Fruit fly (Drosophila melanogaster) whole organism, prepupa: Measurements from ENCODE around the gene CG12012.

ENCODE experiments used
- Blimp-1 ChIP-seq: fragments of 200-800 bp; sonication (Bioruptor generic); optimal IDR thresholded peaks from 3 replicates; lab custom pipeline; 2017; ENCODE audit warnings: missing biosample characterization, missing genetic modification characterization, mild to moderate bottlenecking, moderate library complexity, missing genetic modification reagents
- CG10631 ChIP-seq: fragments of 200-800 bp; sonication (Bioruptor generic); optimal IDR thresholded peaks from 2 replicates; lab custom pipeline; 2016; ENCODE audit warnings: missing biosample characterization, missing genetic modification characterization
- CG11294 ChIP-seq: fragments of 200-800 bp; sonication (Bioruptor generic); IDR thresholded peaks from 2 replicates; pipeline ENCODE4 v1.3.6; 2022; ENCODE audit warnings: missing biosample characterization, missing genetic modification characterization
- CG11762 ChIP-seq: fragments of 200-800 bp; sonication (Bioruptor generic); optimal IDR thresholded peaks from 3 replicates; lab custom pipeline; 2016; ENCODE audit warnings: missing biosample characterization, missing genetic modification characterization; ENCODE audit not compliant: insufficient read depth
- CG11902 ChIP-seq: fragments of 200-800 bp; sonication (Bioruptor generic); optimal IDR thresholded peaks from 3 replicates; lab custom pipeline; 2016; ENCODE audit warnings: missing biosample characterization, missing genetic modification characterization
- CG15336 ChIP-seq: fragments of 200-800 bp; sonication (Bioruptor generic); IDR thresholded peaks from 2 replicates; pipeline ENCODE4 v1.3.6; 2022; ENCODE audit warnings: missing biosample characterization, missing genetic modification characterization
- CG1621 ChIP-seq: fragments of 200-800 bp; sonication (Bioruptor generic); optimal IDR thresholded peaks from 3 replicates; lab custom pipeline; 2018; ENCODE audit warnings: missing biosample characterization, mild to moderate bottlenecking, missing genetic modification characterization
- CG16779 ChIP-seq: fragments of 200-800 bp; sonication (Bioruptor generic); optimal IDR thresholded peaks from 3 replicates; lab custom pipeline; 2017; ENCODE audit warnings: missing biosample characterization, mild to moderate bottlenecking, missing genetic modification characterization
- CG3032 ChIP-seq: fragments of 200-800 bp; optimal IDR thresholded peaks from 2 replicates; lab custom pipeline; 2019; ENCODE audit warnings: missing biosample characterization, mild to moderate bottlenecking, missing genetic modification characterization, moderate library complexity
- CG32006 ChIP-seq: fragments of 200-800 bp; sonication (Bioruptor generic); optimal IDR thresholded peaks from 3 replicates; lab custom pipeline; 2017; ENCODE audit warnings: missing biosample characterization, mild to moderate bottlenecking, missing genetic modification characterization
- CG34406 ChIP-seq: fragments of 200-800 bp; sonication (Bioruptor generic); optimal IDR thresholded peaks from 3 replicates; lab custom pipeline; 2016; ENCODE audit warnings: missing biosample characterization, missing genetic modification characterization
- CG3919 ChIP-seq: fragments of 200-800 bp; sonication (Bioruptor generic); optimal IDR thresholded peaks from 3 replicates; lab custom pipeline; 2016; ENCODE audit warnings: missing biosample characterization, missing genetic modification characterization
- CG4318 ChIP-seq: fragments of 200-800 bp; sonication (Bioruptor generic); optimal IDR thresholded peaks from 3 replicates; lab custom pipeline; 2017; ENCODE audit warnings: missing biosample characterization, mild to moderate bottlenecking, missing genetic modification characterization
- CG6163 ChIP-seq: fragments of 200-800 bp; sonication (Bioruptor generic); IDR thresholded peaks from 3 replicates; pipeline ENCODE4 v1.3.6; 2022; ENCODE audit warnings: missing biosample characterization, missing genetic modification characterization
- CG6808 ChIP-seq: fragments of 200-800 bp; sonication (Bioruptor generic); optimal IDR thresholded peaks from 3 replicates; lab custom pipeline; 2017; ENCODE audit warnings: missing biosample characterization, missing genetic modification characterization, mild to moderate bottlenecking, moderate library complexity, missing genetic modification reagents
- CG6854 ChIP-seq: fragments of 200-800 bp; sonication (Bioruptor generic); optimal IDR thresholded peaks from 2 replicates; lab custom pipeline; 2017; ENCODE audit warnings: missing biosample characterization, mild to moderate bottlenecking, missing genetic modification characterization
- CG7368 ChIP-seq: fragments of 200-800 bp; sonication (Bioruptor generic); optimal IDR thresholded peaks from 3 replicates; lab custom pipeline; 2016; ENCODE audit warnings: missing biosample characterization, missing genetic modification characterization
- CG8119 ChIP-seq: fragments of 200-800 bp; sonication (Bioruptor generic); IDR thresholded peaks from 3 replicates; pipeline ENCODE4 v1.3.6; 2022; ENCODE audit warnings: missing biosample characterization, missing genetic modification characterization
- CG8319 ChIP-seq: fragments of 200-800 bp; sonication (Bioruptor generic); optimal IDR thresholded peaks from 3 replicates; lab custom pipeline; 2016; ENCODE audit warnings: missing biosample characterization, missing genetic modification characterization
- CG8632 ChIP-seq: fragments of 200-800 bp; sonication (Bioruptor generic); optimal IDR thresholded peaks from 3 replicates; lab custom pipeline; 2016; ENCODE audit warnings: missing biosample characterization, missing genetic modification characterization
- Eip75B ChIP-seq: fragments of 200-800 bp; sonication (Bioruptor generic); optimal IDR thresholded peaks from 3 replicates; lab custom pipeline; 2016; ENCODE audit warnings: missing biosample characterization, missing genetic modification characterization
- Eip78C ChIP-seq: fragments of 200-800 bp; sonication (Bioruptor generic); peaks from one replicate; lab custom pipeline; 2016; ENCODE audit warnings: missing biosample characterization, missing genetic modification characterization
- Eip93F ChIP-seq: fragments of 200-800 bp; sonication (Bioruptor generic); optimal IDR thresholded peaks from 2 replicates; lab custom pipeline; 2016; ENCODE audit warnings: missing biosample characterization, mild to moderate bottlenecking, missing genetic modification characterization
- Ets96B ChIP-seq: fragments of 200-800 bp; optimal IDR thresholded peaks from 2 replicates; lab custom pipeline; 2019; ENCODE audit warnings: missing biosample characterization, mild to moderate bottlenecking, missing genetic modification characterization, moderate library complexity
- Gug ChIP-seq: fragments of 200-800 bp; sonication (Bioruptor generic); IDR thresholded peaks from 2 replicates; pipeline ENCODE4 v1.3.6; 2022; ENCODE audit warnings: missing biosample characterization, missing genetic modification characterization
- Hr4 ChIP-seq: fragments of 200-800 bp; sonication (Bioruptor generic); optimal IDR thresholded peaks from 3 replicates; lab custom pipeline; 2016; ENCODE audit warnings: missing biosample characterization, missing genetic modification characterization
- Lpt ChIP-seq: fragments of 200-800 bp; sonication (Bioruptor generic); optimal IDR thresholded peaks from 3 replicates; lab custom pipeline; 2016; ENCODE audit warnings: missing biosample characterization, missing genetic modification characterization
- Met ChIP-seq: fragments of 200-800 bp; sonication (Bioruptor generic); optimal IDR thresholded peaks from 3 replicates; lab custom pipeline; 2016; ENCODE audit warnings: missing biosample characterization, missing genetic modification characterization
- OdsH ChIP-seq: fragments of 200-800 bp; sonication (Bioruptor generic); optimal IDR thresholded peaks from 3 replicates; lab custom pipeline; 2016; ENCODE audit warnings: missing biosample characterization, missing genetic modification characterization
- Smox ChIP-seq: fragments of 200-800 bp; sonication (Bioruptor generic); optimal IDR thresholded peaks from 3 replicates; lab custom pipeline; 2016; ENCODE audit warnings: missing biosample characterization, missing genetic modification characterization
- Sox102F ChIP-seq: fragments of 200-800 bp; sonication (Bioruptor generic); optimal IDR thresholded peaks from 2 replicates; lab custom pipeline; 2016; ENCODE audit warnings: missing biosample characterization, mild to moderate bottlenecking, missing genetic modification characterization
- cyc ChIP-seq: fragments of 200-800 bp; sonication (Bioruptor generic); optimal IDR thresholded peaks from 3 replicates; lab custom pipeline; 2016; ENCODE audit warnings: missing biosample characterization, missing genetic modification characterization
- dac ChIP-seq: fragments of 200-800 bp; sonication (Bioruptor generic); optimal IDR thresholded peaks from 2 replicates; lab custom pipeline; 2017; ENCODE audit warnings: missing biosample characterization, mild to moderate bottlenecking, missing genetic modification characterization
- eg ChIP-seq: fragments of 200-800 bp; sonication (Bioruptor generic); IDR thresholded peaks from 3 replicates; pipeline ENCODE4 v1.3.6; 2022; ENCODE audit warnings: missing biosample characterization, missing genetic modification characterization
- esn ChIP-seq: fragments of 200-800 bp; sonication (Bioruptor generic); optimal IDR thresholded peaks from 2 replicates; lab custom pipeline; 2016; ENCODE audit warnings: missing biosample characterization, mild to moderate bottlenecking, missing genetic modification characterization, moderate library complexity
- fd59A ChIP-seq: fragments of 200-800 bp; sonication (Bioruptor generic); optimal IDR thresholded peaks from 2 replicates; lab custom pipeline; 2017; ENCODE audit warnings: missing biosample characterization, mild to moderate bottlenecking, missing genetic modification characterization, missing genetic modification reagents
- fd85E ChIP-seq: fragments of 200-800 bp; sonication (Bioruptor generic); optimal IDR thresholded peaks from 3 replicates; lab custom pipeline; 2016; ENCODE audit warnings: missing biosample characterization, missing genetic modification characterization
- fkh ChIP-seq: fragments of 200-800 bp; sonication (Bioruptor generic); optimal IDR thresholded peaks from 3 replicates; lab custom pipeline; 2017; ENCODE audit warnings: missing biosample characterization, mild to moderate bottlenecking, missing genetic modification characterization, moderate library complexity
- lz ChIP-seq: fragments of 200-800 bp; sonication (Bioruptor generic); optimal IDR thresholded peaks from 3 replicates; lab custom pipeline; 2016; ENCODE audit warnings: missing biosample characterization, missing genetic modification characterization
- pdm3 ChIP-seq: fragments of 200-800 bp; sonication (Bioruptor generic); optimal IDR thresholded peaks from 3 replicates; lab custom pipeline; 2016; ENCODE audit warnings: missing biosample characterization, missing genetic modification characterization
- ss ChIP-seq, 2 experiments: fragments of 200-800 bp; sonication (Bioruptor generic); optimal IDR thresholded peaks; 2 replicates in 1 of 2; 3 replicates in 1 of 2; lab custom pipeline; 2017 to 2018; ENCODE audit warnings: mild to moderate bottlenecking in 2 of 2, missing biosample characterization in 2 of 2, missing genetic modification characterization in 2 of 2, moderate library complexity in 1 of 2
- svp ChIP-seq: fragments of 200-800 bp; sonication (Bioruptor generic); peaks from one replicate; lab custom pipeline; 2016; ENCODE audit warnings: missing biosample characterization, missing genetic modification characterization
- topi ChIP-seq: fragments of 200-800 bp; sonication (Bioruptor generic); optimal IDR thresholded peaks from 3 replicates; lab custom pipeline; 2016; ENCODE audit warnings: missing biosample characterization, missing genetic modification characterization
- vri ChIP-seq: fragments of 200-800 bp; sonication (Bioruptor generic); optimal IDR thresholded peaks from 3 replicates; lab custom pipeline; 2016; ENCODE audit warnings: missing biosample characterization, mild to moderate bottlenecking, missing genetic modification characterization

The CG12012 gene

dm6 chr3L:3373994-3374623, 2.4 kb upstream of the CG12012 start, which contains the start of the genes Ythdc1 and CG12010:
TSS of gene Ythdc1 (minus strand) at chr3L:3374170.
TSS of gene CG12010 (plus strand) at chr3L:3374282.
- TF ChIP-seq svp = peak; percentile 52
- no peak for TF ChIP-seq CG10631 (GFP tag; lab: Kevin White, UChicago)
- TF ChIP-seq CG16779 = no peak
- TF ChIP-seq CG3919 = no peak
- TF ChIP-seq OdsH (GFP tag; lab: Kevin White, UChicago) = no peak
- no peak for TF ChIP-seq Eip75B (GFP tag; lab: Kevin White, UChicago)
- TF ChIP-seq fkh (GFP tag; lab: Kevin White, UChicago) = peak; percentile 83
- TF ChIP-seq CG3032 (tag; lab: Kevin White, UChicago) = peak; percentile 20
- no peak for TF ChIP-seq Lpt (GFP tag; lab: Kevin White, UChicago)
- no peak for TF ChIP-seq CG34406 (GFP tag; lab: Kevin White, UChicago)

dm6 chr3L:3377247-3377964, 849 bp downstream of the CG12012 start:
- no peak for TF ChIP-seq Blimp-1 (GFP tag; lab: Kevin White, UChicago)
- no peak for TF ChIP-seq CG32006 (GFP tag; lab: Kevin White, UChicago)
- no peak for TF ChIP-seq CG34406 (GFP tag; lab: Kevin White, UChicago)
- no peak for TF ChIP-seq CG8632 (GFP tag; lab: Kevin White, UChicago)
- TF ChIP-seq, all 60 proteins: peak for 0

DNA sequence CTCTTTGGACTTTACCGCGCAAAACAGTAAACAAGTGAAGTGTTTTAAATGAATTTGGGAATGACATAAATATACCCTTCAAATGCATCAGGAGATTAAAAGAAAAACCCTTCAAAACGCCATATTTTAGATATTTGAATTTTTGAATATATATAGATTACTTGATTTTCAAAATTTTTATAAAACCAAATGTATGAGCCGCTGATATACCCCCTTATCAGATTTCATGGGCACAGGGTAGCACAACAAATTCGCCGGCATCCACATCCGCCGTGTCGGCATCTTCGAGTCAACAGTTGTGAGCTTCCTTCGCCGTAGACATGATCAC, 1.4 kb downstream of the CG12012 start, which contains the start of gene Ids:
Ids (plus strand) TSS at position 304 of the 328 bp plus-strand sequence.
- TF ChIP-seq Eip78C (GFP tag; lab: Kevin White, UChicago) (peak; percentile 94), CG6163 (GFP tag; lab: Robert Waterston, UW) (peak; percentile 83), vri (GFP tag; lab: Kevin White, UChicago) (peak; percentile 70), CG4318 (no peak), CG11294 (GFP tag; lab: Robert Waterston, UW) (peak; percentile 51), Eip93F (GFP tag; lab: Kevin White, UChicago) (peak; percentile 33), ss (GFP tag; optimal IDR thresholded peaks at IDR 0.05; lab: Kevin White, UChicago) (peak in 1 of 2 experiments; percentile 67), dac (GFP tag; lab: Kevin White, UChicago) (no peak), CG6808 (no peak), Sox102F (GFP tag; lab: Kevin White, UChicago) (no peak), CG8119 (GFP tag; lab: Robert Waterston, UW) (peak; percentile 80), CG32006 (GFP tag; lab: Kevin White, UChicago) (no peak), cyc (GFP tag; lab: Kevin White, UChicago) (peak; percentile 74), CG11902 (GFP tag; lab: Kevin White, UChicago) (peak; percentile 51), Blimp-1 (GFP tag; lab: Kevin White, UChicago) (peak; percentile 63), CG1621 (tag; lab: Kevin White, UChicago) (peak; percentile 31), eg (GFP tag; lab: Robert Waterston, UW) (peak; percentile 81), CG8632 (GFP tag; lab: Kevin White, UChicago) (peak; percentile 79), topi (peak; percentile 86), fd59A (GFP tag; lab: Kevin White, UChicago) (peak; percentile 30), Ets96B (peak; percentile 68), fd85E (GFP tag; lab: Kevin White, UChicago) (peak; percentile 3), CG15336 (GFP tag; lab: Robert Waterston, UW) (peak; percentile 85), CG6854 (GFP tag; lab: Kevin White, UChicago) (peak; percentile 82), CG7368 (GFP tag; lab: Kevin White, UChicago) (peak; percentile 55), Met (GFP tag; lab: Kevin White, UChicago) (peak; percentile 85), pdm3 (GFP tag; lab: Kevin White, UChicago) (no peak), Smox (GFP tag; lab: Kevin White, UChicago) (peak; percentile 85), lz (GFP tag; lab: Kevin White, UChicago) (peak; percentile 81), CG3919 (peak; percentile 68), CG8319 (GFP tag; lab: Kevin White, UChicago) (peak; percentile 67), Gug (GFP tag; lab: Robert Waterston, UW) (peak; percentile 53), esn (GFP tag; lab: Kevin White, UChicago) (peak; percentile 85), CG11762 (GFP tag; lab: Kevin White, UChicago) (peak; percentile 51), OdsH (GFP tag; lab: Kevin White, UChicago) (no peak), Hr4 (GFP tag; lab: Kevin White, UChicago) (no peak), CG3032 (tag; lab: Kevin White, UChicago) (peak; percentile 66), Eip75B (GFP tag; lab: Kevin White, UChicago) (peak; percentile 65), CG34406 (GFP tag; lab: Kevin White, UChicago) (peak; percentile 78)
